Fruit fly (Drosophila melanogaster): ENCODE data around the gene CG8539.

CG8539 gene

dm6 chr3L:7529081-7530021 lies 30.7 kb upstream of the CG8539 start (continued):
- no peak for TF ChIP-seq dan (GFP tag; IDR thresholded peaks at IDR 0.05)
- TF ChIP-seq CG11723 (GFP tag; optimal IDR thresholded peaks at IDR 0.05), result no peak
- TF ChIP-seq Atf6 (GFP tag; IDR thresholded peaks at IDR 0.05), result peak; percentile 47; the same call in 1 of the 2 replicates
- TF ChIP-seq kay (GFP tag; optimal IDR thresholded peaks at IDR 0.05), result peak; percentile 97
- TF ChIP-seq CG2678 (tag; optimal IDR thresholded peaks at IDR 0.05), result no peak
- TF ChIP-seq CG6813 (GFP tag; optimal IDR thresholded peaks at IDR 0.05), result peak; percentile 28
- no peak for TF ChIP-seq en (GFP tag; optimal IDR thresholded peaks at IDR 0.05)
- TF ChIP-seq bcd (GFP tag; optimal IDR thresholded peaks at IDR 0.05), result peak; percentile 10
- TF ChIP-seq CG3407 (GFP tag; optimal IDR thresholded peaks at IDR 0.05), result peak; percentile 2
- TF ChIP-seq Gug (GFP tag; IDR thresholded peaks at IDR 0.05), result peak; percentile 33; the same call in 2 of the 4 replicates
- TF ChIP-seq CkIIα-i1 (GFP tag; IDR thresholded peaks at IDR 0.05), result no peak
- TF ChIP-seq Camta (GFP tag; optimal IDR thresholded peaks at IDR 0.05), result no peak
- TF ChIP-seq CG17829 (tag; optimal IDR thresholded peaks at IDR 0.05), result no peak
- no peak for TF ChIP-seq ato (GFP tag; IDR thresholded peaks at IDR 0.05; ENCODE audit: partially characterized antibody)
- no peak for TF ChIP-seq CoRest (tag; optimal IDR thresholded peaks at IDR 0.05)
- TF ChIP-seq CG4617 (GFP tag; optimal IDR thresholded peaks at IDR 0.05; ENCODE audit: borderline replicate concordance), result no peak
- no peak for TF ChIP-seq pros (GFP tag; optimal IDR thresholded peaks at IDR 0.05)
- no peak for TF ChIP-seq gsb-n (tag; optimal IDR thresholded peaks at IDR 0.05)
- no peak for TF ChIP-seq danr (GFP tag; IDR thresholded peaks at IDR 0.05)
- no peak for TF ChIP-seq Elba2 (GFP tag; optimal IDR thresholded peaks at IDR 0.05)
- no peak; the same call in 2 of the 3 replicates for TF ChIP-seq CG11695 (GFP tag; IDR thresholded peaks at IDR 0.05)
- TF ChIP-seq CG12659 (GFP tag; optimal IDR thresholded peaks at IDR 0.05), result no peak
- TF ChIP-seq Sry-β (GFP tag; optimal IDR thresholded peaks at IDR 0.05), result no peak
- TF ChIP-seq CG10462 (GFP tag; optimal IDR thresholded peaks at IDR 0.05), result no peak
- no peak for TF ChIP-seq YL-1 (GFP tag; optimal IDR thresholded peaks at IDR 0.05)
- peak; percentile 27; the same call in 1 of the 2 replicates for TF ChIP-seq sob (GFP tag; IDR thresholded peaks at IDR 0.05)
- no peak for TF ChIP-seq CG15601 (tag; optimal IDR thresholded peaks at IDR 0.05)
- no peak for TF ChIP-seq CG6654 (GFP tag; optimal IDR thresholded peaks at IDR 0.05)
- no peak for TF ChIP-seq CG6791 (GFP tag; IDR thresholded peaks at IDR 0.05; ENCODE audit: partially characterized antibody)
- TF ChIP-seq CG10654 (GFP tag; optimal IDR thresholded peaks at IDR 0.05), result no peak
- TF ChIP-seq Bdp1 (GFP tag; optimal IDR thresholded peaks at IDR 0.05), result no peak
- TF ChIP-seq CG8944 (GFP tag; optimal IDR thresholded peaks at IDR 0.05), result no peak
- TF ChIP-seq NFAT (GFP tag; IDR thresholded peaks at IDR 0.05), result 0 out of 2 replicates have a peak, but pooled peaks have one; percentile 5
- no peak for TF ChIP-seq onecut (GFP tag; IDR thresholded peaks at IDR 0.05)
- TF ChIP-seq NC2β (GFP tag; optimal IDR thresholded peaks at IDR 0.05), result no peak
- TF ChIP-seq org-1 (GFP tag; optimal IDR thresholded peaks at IDR 0.05), result peak; percentile 17
- no peak for TF ChIP-seq CG11456 (GFP tag; IDR thresholded peaks at IDR 0.05)
- peak; percentile 79 for TF ChIP-seq exex (tag; optimal IDR thresholded peaks at IDR 0.05)
- TF ChIP-seq CG11560 (tag; IDR thresholded peaks at IDR 0.05), result no peak
- no peak for TF ChIP-seq CG10274 (GFP tag; optimal IDR thresholded peaks at IDR 0.05)
- no peak for TF ChIP-seq ham (GFP tag; IDR thresholded peaks at IDR 0.05)
- no peak for TF ChIP-seq slou (GFP tag; optimal IDR thresholded peaks at IDR 0.05)
- no peak for TF ChIP-seq MTF-1 (GFP tag; optimal IDR thresholded peaks at IDR 0.05; ENCODE audit: borderline replicate concordance)
- TF ChIP-seq Ada2b (GFP tag; IDR thresholded peaks at IDR 0.05), result peak; percentile 35; the same call in 1 of the 2 replicates
- TF ChIP-seq da (GFP tag; optimal IDR thresholded peaks at IDR 0.05), result no peak
- TF ChIP-seq tup (GFP tag; optimal IDR thresholded peaks at IDR 0.05), result no peak
- TF ChIP-seq jing (GFP tag; optimal IDR thresholded peaks at IDR 0.05), result no peak
- no peak for TF ChIP-seq CG12744 (GFP tag; optimal IDR thresholded peaks at IDR 0.05)
- TF ChIP-seq grau (tag; optimal IDR thresholded peaks at IDR 0.05), result no peak
